Fruit fly (Drosophila melanogaster) whole organism, embryonic: ENCODE measurements around the gene Cpr73D.

Source experiments
- Adf1 ChIP-seq: fragments of 200-800 bp; sonication (Bioruptor generic); IDR thresholded peaks from 2 replicates; pipeline ENCODE4 v1.3.6; 2022; ENCODE audit warnings: missing biosample characterization, missing genetic modification characterization
- Antp ChIP-seq: fragments of 200-800 bp; sonication (Bioruptor generic); optimal IDR thresholded peaks from 3 replicates; lab custom pipeline; 2016; ENCODE audit warnings: missing biosample characterization, missing genetic modification characterization
- CG11723 ChIP-seq: fragments of 200-800 bp; sonication (Bioruptor generic); optimal IDR thresholded peaks from 2 replicates; lab custom pipeline; 2017; ENCODE audit warnings: missing biosample characterization, mild to moderate bottlenecking, missing genetic modification characterization
- CG12391 ChIP-seq: fragments of 200-800 bp; sonication (Bioruptor generic); optimal IDR thresholded peaks from 3 replicates; lab custom pipeline; 2018; ENCODE audit warnings: missing biosample characterization, mild to moderate bottlenecking, missing genetic modification characterization, moderate library complexity
- CG13287 ChIP-seq: fragments of 200-800 bp; sonication (Bioruptor generic); IDR thresholded peaks from 2 replicates; pipeline ENCODE4 v1.3.6; 2022; ENCODE audit warnings: missing biosample characterization, missing genetic modification characterization; ENCODE audit not compliant: partially characterized antibody
- CG14441 ChIP-seq: fragments of 200-800 bp; sonication (Bioruptor generic); IDR thresholded peaks from 2 replicates; pipeline ENCODE4 v1.3.6; 2022; ENCODE audit warnings: missing biosample characterization, missing genetic modification characterization
- CG14667 ChIP-seq: fragments of 200-800 bp; sonication (Bioruptor generic); IDR thresholded peaks from 2 replicates; pipeline ENCODE4 v1.3.6; 2022; ENCODE audit warnings: missing biosample characterization, missing genetic modification characterization
- CG15269 ChIP-seq: fragments of 200-800 bp; sonication (Bioruptor generic); optimal IDR thresholded peaks from 2 replicates; lab custom pipeline; 2018; ENCODE audit warnings: missing biosample characterization, mild to moderate bottlenecking, missing genetic modification characterization, moderate library complexity
- CG16779 ChIP-seq: fragments of 200-800 bp; sonication (Bioruptor generic); IDR thresholded peaks from 2 replicates; pipeline ENCODE4 v1.3.6; 2022; ENCODE audit warnings: missing biosample characterization, missing genetic modification characterization
- CG16863 ChIP-seq: fragments of 200-800 bp; sonication (Bioruptor generic); optimal IDR thresholded peaks from 3 replicates; lab custom pipeline; 2016; ENCODE audit warnings: missing biosample characterization, missing genetic modification characterization
- CG17361 ChIP-seq: fragments of 200-800 bp; sonication (Bioruptor generic); IDR thresholded peaks from 3 replicates; pipeline ENCODE4 v1.3.6; 2022; ENCODE audit warnings: missing biosample characterization, missing genetic modification characterization
- CG17912 ChIP-seq: fragments of 200-800 bp; sonication (Bioruptor generic); optimal IDR thresholded peaks from 2 replicates; lab custom pipeline; 2018; ENCODE audit warnings: missing biosample characterization, mild to moderate bottlenecking, missing genetic modification characterization
- CG31441 ChIP-seq: fragments of 200-800 bp; sonication (Bioruptor generic); IDR thresholded peaks from 2 replicates; pipeline ENCODE4 v1.3.6; 2022; ENCODE audit warnings: missing biosample characterization, missing genetic modification characterization
- CG33213 ChIP-seq: fragments of 200-800 bp; sonication (Bioruptor generic); optimal IDR thresholded peaks from 3 replicates; lab custom pipeline; 2016; ENCODE audit warnings: missing biosample characterization, missing genetic modification characterization
- CG3407 ChIP-seq: fragments of 200-800 bp; sonication (Bioruptor generic); optimal IDR thresholded peaks from 2 replicates; lab custom pipeline; 2018; ENCODE audit warnings: missing biosample characterization, mild to moderate bottlenecking, missing genetic modification characterization
- CG4360 ChIP-seq: fragments of 200-800 bp; sonication (Bioruptor generic); IDR thresholded peaks from 2 replicates; pipeline ENCODE4 v1.3.6; 2022; ENCODE audit warnings: missing biosample characterization, missing genetic modification characterization
- CG6254 ChIP-seq: fragments of 200-800 bp; sonication (Bioruptor generic); optimal IDR thresholded peaks from 3 replicates; lab custom pipeline; 2017; ENCODE audit warnings: mild to moderate bottlenecking, missing biosample characterization, missing genetic modification reagents, missing genetic modification characterization
- CG9437 ChIP-seq: fragments of 200-800 bp; sonication (Bioruptor generic); optimal IDR thresholded peaks from 2 replicates; lab custom pipeline; 2018; ENCODE audit warnings: missing biosample characterization, mild to moderate bottlenecking, missing genetic modification characterization
- CoRest ChIP-seq: fragments of 200-800 bp; sonication (Bioruptor generic); optimal IDR thresholded peaks from 3 replicates; lab custom pipeline; 2018; ENCODE audit warnings: missing biosample characterization, mild to moderate bottlenecking, missing genetic modification characterization, moderate library complexity
- D19A ChIP-seq: fragments of 200-800 bp; optimal IDR thresholded peaks from 3 replicates; lab custom pipeline; 2019; ENCODE audit warnings: missing biosample characterization, mild to moderate bottlenecking, missing genetic modification characterization, moderate library complexity
- Dad ChIP-seq: fragments of 200-800 bp; sonication (Bioruptor generic); optimal IDR thresholded peaks from 3 replicates; lab custom pipeline; 2016; ENCODE audit warnings: missing biosample characterization, missing genetic modification characterization
- Dek ChIP-seq: fragments of 200-800 bp; sonication (Bioruptor generic); optimal IDR thresholded peaks from 3 replicates; lab custom pipeline; 2019; ENCODE audit warnings: missing biosample characterization, mild to moderate bottlenecking, missing genetic modification characterization, moderate library complexity
- Elba2 ChIP-seq: fragments of 200-800 bp; sonication (Bioruptor generic); optimal IDR thresholded peaks from 3 replicates; lab custom pipeline; 2016; ENCODE audit warnings: missing biosample characterization, missing genetic modification characterization
- HLHmδ ChIP-seq: fragments of 200-800 bp; sonication (Bioruptor generic); optimal IDR thresholded peaks from 2 replicates; lab custom pipeline; 2018; ENCODE audit warnings: missing biosample characterization, mild to moderate bottlenecking, missing genetic modification characterization, moderate library complexity
- Mad ChIP-seq: fragments of 200-800 bp; sonication (Bioruptor generic); optimal IDR thresholded peaks from 2 replicates; lab custom pipeline; 2016; ENCODE audit warnings: missing biosample characterization, missing genetic modification characterization
- NC2β ChIP-seq: fragments of 200-800 bp; sonication (Bioruptor generic); optimal IDR thresholded peaks from 2 replicates; lab custom pipeline; 2016; ENCODE audit warnings: missing biosample characterization, missing genetic modification characterization
- Sox100B ChIP-seq: fragments of 200-800 bp; sonication (Bioruptor generic); optimal IDR thresholded peaks from 3 replicates; lab custom pipeline; 2018; ENCODE audit warnings: missing biosample characterization, mild to moderate bottlenecking, missing genetic modification characterization
- YL-1 ChIP-seq: fragments of 200-800 bp; sonication (Bioruptor generic); optimal IDR thresholded peaks from 3 replicates; lab custom pipeline; 2017; ENCODE audit warnings: missing biosample characterization, mild to moderate bottlenecking, missing genetic modification characterization
- amos ChIP-seq: fragments of 200-800 bp; sonication (Bioruptor generic); IDR thresholded peaks from 2 replicates; pipeline ENCODE4 v1.3.6; 2022; ENCODE audit warnings: missing biosample characterization, missing genetic modification characterization; ENCODE audit not compliant: partially characterized antibody
- bigmax ChIP-seq: fragments of 200-800 bp; sonication (Bioruptor generic); optimal IDR thresholded peaks from 2 replicates; lab custom pipeline; 2018; ENCODE audit warnings: missing biosample characterization, mild to moderate bottlenecking, missing genetic modification characterization
- chm ChIP-seq: fragments of 200-800 bp; sonication (Bioruptor generic); IDR thresholded peaks from 2 replicates; pipeline ENCODE4 v1.3.6; 2022; ENCODE audit warnings: missing biosample characterization, missing genetic modification characterization
- crc ChIP-seq: fragments of 200-800 bp; sonication (Bioruptor generic); optimal IDR thresholded peaks from 2 replicates; lab custom pipeline; 2016; ENCODE audit warnings: missing biosample characterization, missing genetic modification characterization
- ind ChIP-seq: fragments of 200-800 bp; sonication (Bioruptor generic); optimal IDR thresholded peaks from 3 replicates; lab custom pipeline; 2016; ENCODE audit warnings: missing biosample characterization, missing genetic modification characterization
- inv ChIP-seq: fragments of 200-800 bp; sonication (Bioruptor generic); IDR thresholded peaks from 2 replicates; pipeline ENCODE4 v1.3.6; 2022; ENCODE audit warnings: missing biosample characterization, missing genetic modification characterization; ENCODE audit not compliant: partially characterized antibody
- jumu ChIP-seq: fragments of 200-800 bp; sonication (Bioruptor generic); optimal IDR thresholded peaks from 3 replicates; lab custom pipeline; 2016; ENCODE audit warnings: missing biosample characterization, missing genetic modification characterization
- lola ChIP-seq, 3 experiments: fragments of >200 bp in 2 of 3; fragments of 200-800 bp in 1 of 3; sonication (Bioruptor generic) in 1 of 3; optimal IDR thresholded peaks; 2 replicates each; lab custom pipeline; 2017 to 2019; ENCODE audit warnings: missing biosample characterization in 3 of 3, missing genetic modification characterization in 3 of 3, mild to moderate bottlenecking in 1 of 3, moderate library complexity in 1 of 3
- mirr ChIP-seq: fragments of 200-800 bp; sonication (Bioruptor generic); optimal IDR thresholded peaks from 3 replicates; lab custom pipeline; 2018; ENCODE audit warnings: missing biosample characterization, mild to moderate bottlenecking, missing genetic modification characterization
- nerfin-1 ChIP-seq: fragments of 200-800 bp; sonication (Bioruptor generic); optimal IDR thresholded peaks from 3 replicates; lab custom pipeline; 2019; ENCODE audit warnings: missing biosample characterization, mild to moderate bottlenecking, missing genetic modification characterization, moderate library complexity
- peb ChIP-seq: fragments of 200-800 bp; sonication (Bioruptor generic); IDR thresholded peaks from 2 replicates; pipeline ENCODE4 v1.3.6; 2022; ENCODE audit warnings: missing biosample characterization, missing genetic modification characterization
- phol ChIP-seq: fragments of 200-800 bp; sonication (Bioruptor generic); optimal IDR thresholded peaks from 3 replicates; lab custom pipeline; 2018; ENCODE audit warnings: missing biosample characterization, mild to moderate bottlenecking, missing genetic modification characterization, moderate library complexity
- pnt ChIP-seq: fragments of 200-800 bp; sonication (Bioruptor generic); optimal IDR thresholded peaks from 3 replicates; lab custom pipeline; 2016; ENCODE audit warnings: missing biosample characterization, missing genetic modification characterization
- pum ChIP-seq: fragments of 200-800 bp; sonication (Bioruptor generic); optimal IDR thresholded peaks from 2 replicates; lab custom pipeline; 2016; ENCODE audit warnings: missing biosample characterization, missing genetic modification characterization
- rib ChIP-seq: fragments of 200-800 bp; sonication (Bioruptor generic); IDR thresholded peaks from 2 replicates; pipeline ENCODE4 v1.3.6; 2022; ENCODE audit warnings: missing biosample characterization, missing genetic modification characterization
- slou ChIP-seq: fragments of 200-800 bp; sonication (Bioruptor generic); optimal IDR thresholded peaks from 3 replicates; lab custom pipeline; 2016; ENCODE audit warnings: missing biosample characterization, missing genetic modification characterization
- slp2 ChIP-seq: fragments of 200-800 bp; sonication (Bioruptor generic); optimal IDR thresholded peaks from 2 replicates; lab custom pipeline; 2016; ENCODE audit warnings: missing biosample characterization, missing genetic modification characterization
- sna ChIP-seq: fragments of 200-800 bp; sonication (Bioruptor generic); IDR thresholded peaks from 2 replicates; pipeline ENCODE4 v1.3.6; 2022; ENCODE audit warnings: missing biosample characterization, missing genetic modification characterization; ENCODE audit not compliant: partially characterized antibody
- ssp ChIP-seq: fragments of 200-800 bp; sonication (Bioruptor generic); IDR thresholded peaks from 2 replicates; pipeline ENCODE4 v1.3.6; 2022; ENCODE audit warnings: missing biosample characterization, missing genetic modification characterization
- ttk ChIP-seq: fragments of 200-800 bp; sonication (Bioruptor generic); IDR thresholded peaks from 2 replicates; pipeline ENCODE4 v2.1.2; 2022; ENCODE audit warnings: missing biosample characterization, missing genetic modification characterization
- vnd ChIP-seq: fragments of 200-800 bp; sonication (Bioruptor generic); IDR thresholded peaks from 3 replicates; pipeline ENCODE4 v1.3.6; 2022; ENCODE audit warnings: missing biosample characterization, missing genetic modification characterization; ENCODE audit not compliant: partially characterized antibody
- z ChIP-seq: fragments of 200-800 bp; sonication (Bioruptor generic); IDR thresholded peaks from 3 replicates; pipeline ENCODE4 v1.3.6; 2022; ENCODE audit warnings: missing biosample characterization, missing genetic modification characterization
- zfh2 ChIP-seq: fragments of 200-800 bp; sonication (Bioruptor generic); optimal IDR thresholded peaks from 2 replicates; lab custom pipeline; 2016; ENCODE audit warnings: missing biosample characterization, missing genetic modification characterization

Cpr73D gene

DNA sequence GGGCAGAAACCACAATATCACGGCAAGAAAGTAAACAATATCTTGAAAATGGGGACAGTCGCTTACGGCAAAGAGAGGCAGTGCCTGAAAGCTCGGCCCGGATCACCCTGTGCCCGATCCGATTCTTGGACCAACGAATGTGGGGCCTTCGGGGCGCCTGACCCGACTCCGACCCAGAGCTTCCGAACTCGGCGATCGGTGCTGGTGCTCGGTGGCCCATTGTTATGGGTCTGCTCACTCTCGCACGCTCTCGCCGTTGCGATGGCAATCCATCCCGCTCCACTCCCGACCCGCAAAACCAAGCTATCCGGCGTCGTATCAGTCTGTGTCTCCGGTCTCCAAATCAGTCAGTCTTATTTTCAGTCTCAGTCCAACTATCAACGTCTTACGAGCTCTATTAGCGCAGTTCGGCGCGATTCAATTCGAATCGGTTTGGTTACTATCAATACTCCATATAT lies 12.2 kb upstream of the Cpr73D start, which contains the start of gene Exn (continued):
- TF ChIP-seq CG14441 (GFP tag; lab: Robert Waterston, UW) (no peak), inv (GFP tag; lab: Robert Waterston, UW) (no peak), CG13287 (GFP tag; lab: Robert Waterston, UW) (peak; percentile 54; the same call in 1 of the 2 replicates), CG33213 (no peak), slou (GFP tag; lab: Kevin White, UChicago) (no peak), CG31441 (GFP tag; lab: Robert Waterston, UW) (no peak), peb (GFP tag; lab: Robert Waterston, UW) (no peak), Adf1 (GFP tag; lab: Robert Waterston, UW) (peak; percentile 62; the same call in 1 of the 2 replicates), YL-1 (GFP tag; lab: Kevin White, UChicago) (no peak), vnd (0 out of 3 replicates have a peak, but pooled peaks have one; percentile 34), HLHmδ (no peak), sna (GFP tag; lab: Robert Waterston, UW) (no peak), CG11723 (GFP tag; lab: Kevin White, UChicago) (no peak), CG16779 (GFP tag; lab: Robert Waterston, UW) (no peak), CG3407 (GFP tag; lab: Kevin White, UChicago) (no peak), CG15269 (no peak), ssp (no peak), amos (GFP tag; lab: Robert Waterston, UW) (no peak; the same call in 1 of the 2 replicates), Dad (GFP tag; lab: Kevin White, UChicago) (peak; percentile 21), chm (no peak; the same call in 1 of the 2 replicates), nerfin-1 (tag; lab: Kevin White, UChicago) (no peak), CG14667 (GFP tag; lab: Robert Waterston, UW) (no peak), CG12391 (no peak), crc (no peak), pum (no peak), CG17361 (GFP tag; lab: Robert Waterston, UW) (no peak), Antp (GFP tag; lab: Kevin White, UChicago) (peak; percentile 9), bigmax (peak; percentile 17), jumu (GFP tag; lab: Kevin White, UChicago) (peak; percentile 12), CG16863 (GFP tag; lab: Kevin White, UChicago) (no peak), lola (GFP tag; optimal IDR thresholded peaks at IDR 0.05; lab: Kevin White, UChicago) (no peak), CG6254 (GFP tag; lab: Kevin White, UChicago) (peak; percentile 99), phol (no peak), rib (GFP tag; lab: Robert Waterston, UW) (no peak; the same call in 1 of the 2 replicates), z (0 out of 3 replicates have a peak, but pooled peaks have one; percentile 31), CG4360 (no peak), ind (GFP tag; lab: Kevin White, UChicago) (no peak), slp2 (GFP tag; lab: Kevin White, UChicago) (no peak), CG9437 (no peak), pnt (GFP tag; lab: Kevin White, UChicago) (no peak), CoRest (tag; lab: Kevin White, UChicago) (no peak), Sox100B (no peak), NC2β (GFP tag; lab: Kevin White, UChicago) (no peak), ttk (no peak), Dek (tag; lab: Kevin White, UChicago) (no peak), zfh2 (GFP tag; lab: Kevin White, UChicago) (no peak), CG17912 (GFP tag; lab: Kevin White, UChicago) (no peak), Elba2 (no peak), Mad (GFP tag; lab: Kevin White, UChicago) (no peak), mirr (GFP tag; lab: Kevin White, UChicago) (peak; percentile 57), D19A (tag; lab: Kevin White, UChicago) (no peak)
